Fruit fly (Drosophila melanogaster) whole organism, adult: ENCODE measurements around the gene Klc.

Experiments used
- CG1620 ChIP-seq: fragments of 200-800 bp; sonication (Bioruptor generic); optimal IDR thresholded peaks from 2 replicates; lab custom pipeline; 2016; ENCODE audit warnings: missing biosample characterization, missing genetic modification characterization
- CG5204 ChIP-seq: fragments of 200-800 bp; sonication (Bioruptor generic); optimal IDR thresholded peaks from 2 replicates; lab custom pipeline; 2016; ENCODE audit warnings: missing biosample characterization, missing genetic modification characterization
- bab1 ChIP-seq: fragments of 200-800 bp; sonication (Bioruptor generic); optimal IDR thresholded peaks from 3 replicates; lab custom pipeline; 2019; ENCODE audit warnings: missing biosample characterization, mild to moderate bottlenecking, missing genetic modification characterization, moderate library complexity
- pad ChIP-seq: fragments of 200-800 bp; sonication (Bioruptor generic); optimal IDR thresholded peaks from 3 replicates; lab custom pipeline; 2017; ENCODE audit warnings: missing biosample characterization, missing genetic modification characterization, mild to moderate bottlenecking, moderate library complexity, missing genetic modification reagents
- tj ChIP-seq: fragments of 200-800 bp; sonication (Bioruptor generic); optimal IDR thresholded peaks from 3 replicates; lab custom pipeline; 2017; ENCODE audit warnings: missing biosample characterization, mild to moderate bottlenecking, missing genetic modification characterization, moderate library complexity

DNA sequence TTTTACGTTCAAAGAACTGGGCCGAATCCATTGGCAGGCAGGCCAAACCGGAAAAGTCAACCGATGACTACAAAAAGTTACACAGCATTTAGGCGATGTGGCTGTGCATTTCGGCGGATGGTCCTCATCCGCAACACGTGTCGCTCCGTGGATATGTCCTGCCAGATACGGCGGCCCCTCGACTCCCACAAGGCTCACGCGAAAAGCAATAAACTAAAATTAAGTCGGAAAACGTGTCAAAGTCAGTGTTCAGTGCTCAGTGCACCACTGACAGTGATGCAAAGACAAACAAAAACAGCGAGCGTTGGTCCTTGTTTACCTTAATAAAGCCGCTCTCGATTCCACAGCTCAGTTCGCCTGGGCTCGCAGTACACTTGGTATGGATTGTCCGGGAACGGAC, 20.3 kb downstream of the Klc start:
- TF ChIP-seq CG1620 (GFP tag; lab: Kevin White, UChicago) (no peak), tj (GFP tag; lab: Kevin White, UChicago) (no peak), bab1 (no peak), CG5204 (GFP tag; lab: Kevin White, UChicago) (no peak), pad (GFP tag; lab: Kevin White, UChicago) (no peak)
